Worm (Caenorhabditis elegans) whole organism, early embryonic: ENCODE data around the gene Y116A8C.9.

Experiments used
- aly-1 ChIP-seq: sonication (generic microtip); optimal IDR thresholded peaks from 2 replicates; lab custom pipeline; 2016; ENCODE audit warnings: missing genetic modification characterization, missing compliant biosample characterization
- ama-1 ChIP-seq: fragments of 150-350 bp; optimal IDR thresholded peaks from 2 replicates; lab custom pipeline; 2014
- flt-1 ChIP-seq: fragments of 200-800 bp; sonication (Bioruptor generic); IDR thresholded peaks from 2 replicates; pipeline ENCODE4 v1.3.6; 2022; ENCODE audit warnings: missing genetic modification characterization, missing compliant biosample characterization
- hmbx-1 ChIP-seq: sonication (generic microtip); optimal IDR thresholded peaks from 2 replicates; lab custom pipeline; 2016; ENCODE audit warnings: mild to moderate bottlenecking, missing genetic modification characterization, missing compliant biosample characterization
- hnd-1 ChIP-seq: sonication (generic microtip); optimal IDR thresholded peaks from 2 replicates; lab custom pipeline; 2016; ENCODE audit warnings: missing genetic modification characterization, missing compliant biosample characterization
- pes-1 ChIP-seq: fragments of 200-800 bp; sonication (Bioruptor generic); IDR thresholded peaks from 2 replicates; pipeline ENCODE4 v1.3.6; 2022; ENCODE audit warnings: missing genetic modification reagents, missing genetic modification characterization, missing compliant biosample characterization
- tbx-11 ChIP-seq: fragments of 200-800 bp; sonication (Bioruptor generic); IDR thresholded peaks from 2 replicates; pipeline ENCODE4 v1.3.6; 2022; ENCODE audit warnings: missing genetic modification characterization, missing compliant biosample characterization
- tbx-37 ChIP-seq: fragments of 200-800 bp; sonication (Bioruptor generic); conservative IDR thresholded peaks from 2 replicates; pipeline ENCODE4 v1.3.6; 2022; ENCODE audit warnings: missing genetic modification reagents, missing genetic modification characterization, missing compliant biosample characterization

DNA sequence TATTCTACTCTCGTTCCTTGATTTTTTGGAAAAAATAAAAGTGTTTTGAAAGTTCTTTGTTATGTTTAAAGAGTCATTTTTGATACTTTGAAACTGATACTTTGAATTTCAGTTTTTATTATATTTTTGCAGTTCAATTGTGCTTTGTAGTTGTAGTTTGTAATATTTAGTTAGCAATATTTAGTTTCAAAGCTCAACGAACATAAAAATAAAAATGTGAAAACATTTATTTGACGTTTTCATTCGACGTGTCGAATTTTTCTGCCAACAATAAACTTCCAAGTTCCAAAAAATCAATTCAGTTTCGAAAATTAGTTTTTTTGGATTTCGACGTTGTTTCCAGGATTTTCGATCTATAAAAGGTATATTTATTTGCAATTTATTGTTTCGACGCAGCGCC lies 26.6 kb downstream of the Y116A8C.9 start, which contains the start of gene nep-23:
- TF ChIP-seq pes-1 (GFP tag; lab: Robert Waterston, UW): no peak
- TF ChIP-seq flt-1 (GFP tag; lab: Robert Waterston, UW): no peak
- TF ChIP-seq hmbx-1 (tag; lab: Kevin White, UChicago): no peak
- TF ChIP-seq aly-1 (tag; lab: Kevin White, UChicago): no peak
- no peak for TF ChIP-seq tbx-11 (GFP tag; lab: Robert Waterston, UW)
- no peak for TF ChIP-seq ama-1
- TF ChIP-seq tbx-37 (GFP tag; lab: Robert Waterston, UW): no peak
- TF ChIP-seq hnd-1 (tag; lab: Kevin White, UChicago): no peak
